In genomic region chr3L:14759984-14760626, dm6 we compare ENCODE assay signal across 1 fruit fly cellular context.
TF ChIP-seq lines count a peak whose summit lies in the region.

No protein-coding gene starts in this region.

TF ChIP-seq in whole organism, embryonic, 481 proteins besides CTCF, POLR2A, EP300 and RAD21 (continued from another document and continues in another):
- TF ChIP-seq CG15514 (GFP tag; optimal IDR thresholded peaks at IDR 0.05; lab: Kevin White, UChicago), result peak; percentile 36
- peak; percentile 35 for TF ChIP-seq CG2116 (GFP tag; optimal IDR thresholded peaks at IDR 0.05; lab: Kevin White, UChicago)
- no peak for TF ChIP-seq br (optimal IDR thresholded peaks at IDR 0.05; lab: Kevin White, UChicago)
- TF ChIP-seq fd96Cb (tag; optimal IDR thresholded peaks at IDR 0.05; lab: Kevin White, UChicago), result peak; percentile 71
- TF ChIP-seq zen2 (GFP tag; IDR thresholded peaks at IDR 0.05; lab: Robert Waterston, UW; ENCODE audit: partially characterized antibody), result no peak
- peak; percentile 44 for TF ChIP-seq CG4854 (GFP tag; optimal IDR thresholded peaks at IDR 0.05; lab: Kevin White, UChicago)
- peak in 1 of 2 experiments; percentile 55 for TF ChIP-seq Eip74EF (GFP tag; optimal IDR thresholded peaks at IDR 0.05; lab: Kevin White, UChicago)
- no peak for TF ChIP-seq hkb (optimal IDR thresholded peaks at IDR 0.05; lab: Kevin White, UChicago)
- peak; percentile 66 for TF ChIP-seq hkb (GFP tag; IDR thresholded peaks at IDR 0.05; lab: Robert Waterston, UW)
- TF ChIP-seq CG32772 (GFP tag; IDR thresholded peaks at IDR 0.05; lab: Robert Waterston, UW), result peak; percentile 62
- no peak for TF ChIP-seq sug (tag; optimal IDR thresholded peaks at IDR 0.05; lab: Kevin White, UChicago)
- peak; percentile 88; the same call in 2 of the 4 replicates for TF ChIP-seq chinmo (GFP tag; IDR thresholded peaks at IDR 0.05; lab: Robert Waterston, UW; ENCODE audit: partially characterized antibody)
- TF ChIP-seq Poxn (GFP tag; IDR thresholded peaks at IDR 0.05; lab: Robert Waterston, UW), result no peak
- TF ChIP-seq CG4360 (GFP tag; IDR thresholded peaks at IDR 0.05; lab: Robert Waterston, UW), result no peak
- TF ChIP-seq bigmax (GFP tag; optimal IDR thresholded peaks at IDR 0.05; lab: Kevin White, UChicago), result peak; percentile 39
- peak; percentile 40; the same call in 1 of the 2 replicates for TF ChIP-seq Ada2b (GFP tag; IDR thresholded peaks at IDR 0.05; lab: Robert Waterston, UW)
- TF ChIP-seq ham (GFP tag; IDR thresholded peaks at IDR 0.05; lab: Robert Waterston, UW), result no peak
- TF ChIP-seq CG12391 (tag; optimal IDR thresholded peaks at IDR 0.05; lab: Kevin White, UChicago), result peak; percentile 74
- TF ChIP-seq Sry-β (GFP tag; optimal IDR thresholded peaks at IDR 0.05; lab: Kevin White, UChicago), result no peak
- TF ChIP-seq tx (GFP tag; optimal IDR thresholded peaks at IDR 0.05; lab: Kevin White, UChicago), result peak; percentile 23
- no peak for TF ChIP-seq CrebB (tag; optimal IDR thresholded peaks at IDR 0.05; lab: Kevin White, UChicago)
- TF ChIP-seq Myb (GFP tag; optimal IDR thresholded peaks at IDR 0.05; lab: Kevin White, UChicago), result peak; percentile 34
- TF ChIP-seq Rx (GFP tag; IDR thresholded peaks at IDR 0.05; lab: Robert Waterston, UW), result peak; percentile 26; the same call in 1 of the 2 replicates
- no peak for TF ChIP-seq CG17612 (GFP tag; IDR thresholded peaks at IDR 0.05; lab: Robert Waterston, UW)
- TF ChIP-seq CG8765 (GFP tag; IDR thresholded peaks at IDR 0.05; lab: Robert Waterston, UW), result 0 out of 2 replicates have a peak, but pooled peaks have one; percentile 6
- TF ChIP-seq mam (GFP tag; optimal IDR thresholded peaks at IDR 0.05; lab: Kevin White, UChicago), result peak; percentile 81
- TF ChIP-seq Xrp1 (GFP tag; IDR thresholded peaks at IDR 0.05; lab: Robert Waterston, UW), result peak; percentile 78
- peak; percentile 57 for TF ChIP-seq Sox100B (GFP tag; optimal IDR thresholded peaks at IDR 0.05; lab: Kevin White, UChicago)
- TF ChIP-seq Med (GFP tag; lab: Kevin White, UChicago), result peak; percentile 94
- peak; percentile 30 for TF ChIP-seq CG11723 (GFP tag; optimal IDR thresholded peaks at IDR 0.05; lab: Kevin White, UChicago)
- TF ChIP-seq Sox102F (GFP tag; optimal IDR thresholded peaks at IDR 0.05; lab: Kevin White, UChicago), result peak; percentile 81
- TF ChIP-seq odd (GFP tag; optimal IDR thresholded peaks at IDR 0.05; lab: Kevin White, UChicago), result peak; percentile 48
- peak; percentile 50 for TF ChIP-seq CG15011 (GFP tag; optimal IDR thresholded peaks at IDR 0.05; lab: Kevin White, UChicago)
- TF ChIP-seq D19A (tag; optimal IDR thresholded peaks at IDR 0.05; lab: Kevin White, UChicago), result peak; percentile 7
- TF ChIP-seq row (GFP tag; IDR thresholded peaks at IDR 0.05; lab: Robert Waterston, UW), result peak; percentile 88
- no peak for TF ChIP-seq CG7963 (GFP tag; IDR thresholded peaks at IDR 0.05; lab: Robert Waterston, UW; ENCODE audit: partially characterized antibody)
- TF ChIP-seq CG6854 (GFP tag; optimal IDR thresholded peaks at IDR 0.05; lab: Kevin White, UChicago), result peak; percentile 64
- TF ChIP-seq schlank (tag; optimal IDR thresholded peaks at IDR 0.05; lab: Kevin White, UChicago), result peak; percentile 33
- TF ChIP-seq lola (GFP tag; optimal IDR thresholded peaks at IDR 0.05; lab: Kevin White, UChicago), result peak in 1 of 3 experiments; percentile 52
- peak; percentile 21 for TF ChIP-seq Hmx (GFP tag; optimal IDR thresholded peaks at IDR 0.05; lab: Kevin White, UChicago)
- TF ChIP-seq chn (GFP tag; optimal IDR thresholded peaks at IDR 0.05; lab: Kevin White, UChicago), result peak; percentile 64
- peak; percentile 58 for TF ChIP-seq CG2875 (GFP tag; optimal IDR thresholded peaks at IDR 0.05; lab: Kevin White, UChicago)
- no peak for TF ChIP-seq corto (GFP tag; optimal IDR thresholded peaks at IDR 0.05; lab: Kevin White, UChicago)
- TF ChIP-seq mld (GFP tag; IDR thresholded peaks at IDR 0.05; lab: Robert Waterston, UW; ENCODE audit: partially characterized antibody), result 0 out of 3 replicates have a peak, but pooled peaks have one; percentile 55
- no peak for TF ChIP-seq CG6272 (GFP tag; IDR thresholded peaks at IDR 0.05; lab: Robert Waterston, UW)
- TF ChIP-seq dmrt99B (tag; optimal IDR thresholded peaks at IDR 0.05; lab: Kevin White, UChicago), result peak; percentile 80
- peak; percentile 72 for TF ChIP-seq Hmr (GFP tag; optimal IDR thresholded peaks at IDR 0.05; lab: Kevin White, UChicago)
- TF ChIP-seq B-H1 (GFP tag; IDR thresholded peaks at IDR 0.05; lab: Robert Waterston, UW), result peak; percentile 38; the same call in 1 of the 3 replicates
- TF ChIP-seq repo (GFP tag; optimal IDR thresholded peaks at IDR 0.05; lab: Kevin White, UChicago), result peak; percentile 47
- no peak for TF ChIP-seq aop (GFP tag; IDR thresholded peaks at IDR 0.05; lab: Robert Waterston, UW)
- peak; percentile 11; the same call in 1 of the 2 replicates for TF ChIP-seq inv (GFP tag; IDR thresholded peaks at IDR 0.05; lab: Robert Waterston, UW; ENCODE audit: partially characterized antibody)
- TF ChIP-seq CG14014 (GFP tag; IDR thresholded peaks at IDR 0.05; lab: Robert Waterston, UW), result peak; percentile 57; the same call in 1 of the 2 replicates
- no peak for TF ChIP-seq sd (tag; optimal IDR thresholded peaks at IDR 0.05; lab: Kevin White, UChicago)
- TF ChIP-seq CG17361 (GFP tag; IDR thresholded peaks at IDR 0.05; lab: Robert Waterston, UW), result peak; percentile 52; the same call in 1 of the 3 replicates
- TF ChIP-seq Meics (GFP tag; optimal IDR thresholded peaks at IDR 0.05; lab: Kevin White, UChicago), result peak; percentile 63
- no peak for TF ChIP-seq usp (GFP tag; optimal IDR thresholded peaks at IDR 0.05; lab: Kevin White, UChicago)
- peak; percentile 0 for TF ChIP-seq Sry-δ (GFP tag; optimal IDR thresholded peaks at IDR 0.05; lab: Kevin White, UChicago)
- TF ChIP-seq CG31441 (GFP tag; IDR thresholded peaks at IDR 0.05; lab: Robert Waterston, UW), result peak; percentile 71; the same call in 1 of the 2 replicates
- TF ChIP-seq CG18764 (GFP tag; optimal IDR thresholded peaks at IDR 0.05; lab: Kevin White, UChicago), result peak; percentile 45
- TF ChIP-seq BEAF-32 (GFP tag; optimal IDR thresholded peaks at IDR 0.05; lab: Kevin White, UChicago), result no peak
- peak; percentile 10 for TF ChIP-seq CG4617 (GFP tag; optimal IDR thresholded peaks at IDR 0.05; lab: Kevin White, UChicago; ENCODE audit: borderline replicate concordance)
- peak; percentile 65 for TF ChIP-seq CG10209 (GFP tag; optimal IDR thresholded peaks at IDR 0.05; lab: Kevin White, UChicago)
- TF ChIP-seq eve (GFP tag; optimal IDR thresholded peaks at IDR 0.05; lab: Kevin White, UChicago), result peak in 1 of 2 experiments; percentile 90
- TF ChIP-seq CG12219 (GFP tag; optimal IDR thresholded peaks at IDR 0.05; lab: Kevin White, UChicago), result peak; percentile 48
- peak; percentile 45 for TF ChIP-seq zfh2 (GFP tag; optimal IDR thresholded peaks at IDR 0.05; lab: Kevin White, UChicago)
- peak; percentile 63 for TF ChIP-seq her (GFP tag; optimal IDR thresholded peaks at IDR 0.05; lab: Kevin White, UChicago)
- no peak for TF ChIP-seq org-1 (GFP tag; optimal IDR thresholded peaks at IDR 0.05; lab: Kevin White, UChicago)
- peak; percentile 51 for TF ChIP-seq CG5245 (GFP tag; optimal IDR thresholded peaks at IDR 0.05; lab: Kevin White, UChicago)
- TF ChIP-seq Dip3 (GFP tag; optimal IDR thresholded peaks at IDR 0.05; lab: Kevin White, UChicago), result peak; percentile 51
- TF ChIP-seq Antp (GFP tag; optimal IDR thresholded peaks at IDR 0.05; lab: Kevin White, UChicago), result peak; percentile 65
- no peak for TF ChIP-seq peb (GFP tag; IDR thresholded peaks at IDR 0.05; lab: Robert Waterston, UW)
- peak; percentile 33 for TF ChIP-seq zen (tag; optimal IDR thresholded peaks at IDR 0.05; lab: Kevin White, UChicago)
- peak; percentile 61 to 63 for TF ChIP-seq chif (GFP tag; optimal IDR thresholded peaks at IDR 0.05; lab: Kevin White, UChicago)
- TF ChIP-seq BtbVII (GFP tag; optimal IDR thresholded peaks at IDR 0.05; lab: Kevin White, UChicago), result peak; percentile 41
- peak; percentile 60 for TF ChIP-seq CG17385 (GFP tag; optimal IDR thresholded peaks at IDR 0.05; lab: Kevin White, UChicago)
- TF ChIP-seq CG4730 (GFP tag; IDR thresholded peaks at IDR 0.05; lab: Robert Waterston, UW), result peak; percentile 36; the same call in 1 of the 2 replicates
- TF ChIP-seq MTF-1 (GFP tag; optimal IDR thresholded peaks at IDR 0.05; lab: Kevin White, UChicago; ENCODE audit: borderline replicate concordance), result peak; percentile 21
- TF ChIP-seq Fer3 (tag; optimal IDR thresholded peaks at IDR 0.05; lab: Kevin White, UChicago), result peak; percentile 71
- TF ChIP-seq abd-A (tag; optimal IDR thresholded peaks at IDR 0.05; lab: Kevin White, UChicago), result no peak
- peak; percentile 52; the same call in 2 of the 3 replicates for TF ChIP-seq Optix (GFP tag; IDR thresholded peaks at IDR 0.05; lab: Robert Waterston, UW)
- peak; percentile 54 for TF ChIP-seq oc (tag; optimal IDR thresholded peaks at IDR 0.05; lab: Kevin White, UChicago)
- peak; percentile 55; the same call in 1 of the 2 replicates for TF ChIP-seq Adf1 (GFP tag; IDR thresholded peaks at IDR 0.05; lab: Robert Waterston, UW)
- peak; percentile 35 for TF ChIP-seq Side (GFP tag; optimal IDR thresholded peaks at IDR 0.05; lab: Kevin White, UChicago)
- peak; percentile 81 for TF ChIP-seq CG17359 (tag; optimal IDR thresholded peaks at IDR 0.05; lab: Kevin White, UChicago)
- no peak for TF ChIP-seq p53 (GFP tag; optimal IDR thresholded peaks at IDR 0.05; lab: Kevin White, UChicago)
- TF ChIP-seq jumu (GFP tag; optimal IDR thresholded peaks at IDR 0.05; lab: Kevin White, UChicago), result peak; percentile 59
- TF ChIP-seq CG12155 (GFP tag; optimal IDR thresholded peaks at IDR 0.05; lab: Kevin White, UChicago), result peak; percentile 69
- TF ChIP-seq CG6254 (GFP tag; optimal IDR thresholded peaks at IDR 0.05; lab: Kevin White, UChicago), result peak; percentile 56
- peak; percentile 18 for TF ChIP-seq cg (GFP tag; optimal IDR thresholded peaks at IDR 0.05; lab: Kevin White, UChicago)
- TF ChIP-seq jigr1 (GFP tag; IDR thresholded peaks at IDR 0.05; lab: Robert Waterston, UW), result no peak
- TF ChIP-seq fd3F (GFP tag; optimal IDR thresholded peaks at IDR 0.05; lab: Kevin White, UChicago), result peak; percentile 61
- peak; percentile 97 for TF ChIP-seq sqz (GFP tag; optimal IDR thresholded peaks at IDR 0.05; lab: Kevin White, UChicago)
- no peak for TF ChIP-seq pfk (GFP tag; optimal IDR thresholded peaks at IDR 0.05; lab: Kevin White, UChicago)
- peak; percentile 50 for TF ChIP-seq CG12299 (tag; optimal IDR thresholded peaks at IDR 0.05; lab: Kevin White, UChicago)
- TF ChIP-seq CG5953 (GFP tag; IDR thresholded peaks at IDR 0.05; lab: Robert Waterston, UW), result peak; percentile 38; the same call in 1 of the 2 replicates
- TF ChIP-seq CG7556 (GFP tag; optimal IDR thresholded peaks at IDR 0.05; lab: Kevin White, UChicago), result peak; percentile 47
- TF ChIP-seq bab2 (GFP tag; optimal IDR thresholded peaks at IDR 0.05; lab: Kevin White, UChicago), result peak; percentile 69
- TF ChIP-seq CG3995 (GFP tag; optimal IDR thresholded peaks at IDR 0.05; lab: Kevin White, UChicago), result peak; percentile 68
- TF ChIP-seq ind (GFP tag; optimal IDR thresholded peaks at IDR 0.05; lab: Kevin White, UChicago), result peak; percentile 69
- peak; percentile 34 for TF ChIP-seq dm (GFP tag; optimal IDR thresholded peaks at IDR 0.05; lab: Kevin White, UChicago)
- peak; percentile 96 for TF ChIP-seq Ets65A (GFP tag; lab: Kevin White, UChicago)
- TF ChIP-seq lov (optimal IDR thresholded peaks at IDR 0.05; lab: Kevin White, UChicago), result no peak
- no peak for TF ChIP-seq lov (GFP tag; IDR thresholded peaks at IDR 0.05; lab: Robert Waterston, UW)
- peak; percentile 78 for TF ChIP-seq CG11504 (tag; optimal IDR thresholded peaks at IDR 0.05; lab: Kevin White, UChicago)
- peak; percentile 44 for TF ChIP-seq CG9437 (GFP tag; optimal IDR thresholded peaks at IDR 0.05; lab: Kevin White, UChicago)
- peak; percentile 54 for TF ChIP-seq CG18619 (GFP tag; optimal IDR thresholded peaks at IDR 0.05; lab: Kevin White, UChicago)
- TF ChIP-seq CG8359 (GFP tag; optimal IDR thresholded peaks at IDR 0.05; lab: Kevin White, UChicago; ENCODE audit: borderline replicate concordance), result peak; percentile 34
- TF ChIP-seq Lhr (GFP tag; optimal IDR thresholded peaks at IDR 0.05; lab: Kevin White, UChicago), result peak; percentile 26
- 0 out of 2 replicates have a peak, but pooled peaks have one; percentile 34 for TF ChIP-seq ssp (GFP tag; IDR thresholded peaks at IDR 0.05; lab: Robert Waterston, UW)
- peak; percentile 66 for TF ChIP-seq ATbp (GFP tag; optimal IDR thresholded peaks at IDR 0.05; lab: Kevin White, UChicago)
- peak; percentile 66 for TF ChIP-seq ab (GFP tag; optimal IDR thresholded peaks at IDR 0.05; lab: Kevin White, UChicago)
- TF ChIP-seq CG18599 (GFP tag; optimal IDR thresholded peaks at IDR 0.05; lab: Kevin White, UChicago), result peak; percentile 66
- TF ChIP-seq gsb (GFP tag; IDR thresholded peaks at IDR 0.05; lab: Robert Waterston, UW), result no peak
- no peak for TF ChIP-seq Tbp (GFP tag; optimal IDR thresholded peaks at IDR 0.05; lab: Kevin White, UChicago)
- peak in 1 of 2 experiments; percentile 35 for TF ChIP-seq crp (GFP tag; optimal IDR thresholded peaks at IDR 0.05; lab: Kevin White, UChicago)
- peak; percentile 67 for TF ChIP-seq grau (tag; optimal IDR thresholded peaks at IDR 0.05; lab: Kevin White, UChicago)
- peak; percentile 73 for TF ChIP-seq stc (GFP tag; IDR thresholded peaks at IDR 0.05; lab: Robert Waterston, UW)
- TF ChIP-seq gem (tag; optimal IDR thresholded peaks at IDR 0.05; lab: Kevin White, UChicago), result peak; percentile 88
- TF ChIP-seq CG6654 (GFP tag; optimal IDR thresholded peaks at IDR 0.05; lab: Kevin White, UChicago), result peak; percentile 51
- peak; percentile 77 for TF ChIP-seq Oli (tag; optimal IDR thresholded peaks at IDR 0.05; lab: Kevin White, UChicago)
- TF ChIP-seq kah (GFP tag; optimal IDR thresholded peaks at IDR 0.05; lab: Kevin White, UChicago), result peak; percentile 25
- peak; percentile 22 for TF ChIP-seq CG12236 (GFP tag; optimal IDR thresholded peaks at IDR 0.05; lab: Kevin White, UChicago)
- no peak for TF ChIP-seq cad (GFP tag; optimal IDR thresholded peaks at IDR 0.05; lab: Kevin White, UChicago)
- TF ChIP-seq dmrt11E (tag; optimal IDR thresholded peaks at IDR 0.05; lab: Kevin White, UChicago), result peak; percentile 56
- TF ChIP-seq slp2 (GFP tag; optimal IDR thresholded peaks at IDR 0.05; lab: Kevin White, UChicago), result peak; percentile 58
- peak; percentile 22 for TF ChIP-seq nerfin-1 (tag; optimal IDR thresholded peaks at IDR 0.05; lab: Kevin White, UChicago)
- TF ChIP-seq CG34422 (GFP tag; IDR thresholded peaks at IDR 0.05; lab: Robert Waterston, UW), result peak; percentile 48; the same call in 1 of the 3 replicates
- no peak for TF ChIP-seq toy (GFP tag; IDR thresholded peaks at IDR 0.05; lab: Robert Waterston, UW)
- peak; percentile 25 for TF ChIP-seq salm (tag; optimal IDR thresholded peaks at IDR 0.05; lab: Kevin White, UChicago)
